Fruit fly (Drosophila melanogaster): ENCODE measurements around the gene CG6415.

dm6 chr2L:10709353-10709752 lies 5.9 kb downstream of the CG6415 start, which contains the start of gene Lip2:
- no peak for TF ChIP-seq Crg-1 (GFP tag; optimal IDR thresholded peaks at IDR 0.05)
- TF ChIP-seq Hr96 (GFP tag; optimal IDR thresholded peaks at IDR 0.05) = no peak
- no peak for TF ChIP-seq CG33017 (tag; optimal IDR thresholded peaks at IDR 0.05)
- no peak for TF ChIP-seq cic (GFP tag; optimal IDR thresholded peaks at IDR 0.05)
- no peak for TF ChIP-seq tj (GFP tag; optimal IDR thresholded peaks at IDR 0.05)
- no peak for TF ChIP-seq CG12768 (GFP tag; optimal IDR thresholded peaks at IDR 0.05)
- no peak for TF ChIP-seq pad (GFP tag; optimal IDR thresholded peaks at IDR 0.05)
- TF ChIP-seq CG7045 (GFP tag; optimal IDR thresholded peaks at IDR 0.05) = no peak
- TF ChIP-seq CG1620 (GFP tag; optimal IDR thresholded peaks at IDR 0.05) = no peak
- no peak for TF ChIP-seq Clk (GFP tag; optimal IDR thresholded peaks at IDR 0.05)
- TF ChIP-seq cnc (optimal IDR thresholded peaks at IDR 0.05) = no peak
- no peak for TF ChIP-seq ovo (GFP tag; optimal IDR thresholded peaks at IDR 0.05)

Data from whole organism, adult.